Worm (Caenorhabditis elegans) whole organism, late embryonic: Measurements from ENCODE around the gene fbxa-38.
"Not testable (repeated sequence)": the region's sequence is repeated elsewhere in the genome, so short reads cannot be mapped to it uniquely, and the experiment has no call there.

ENCODE experiments used
- C08G9.2 ChIP-seq: sonication (generic microtip); optimal IDR thresholded peaks from 2 replicates; lab custom pipeline; 2016; ENCODE audit warnings: mild to moderate bottlenecking, missing genetic modification characterization, moderate library complexity, missing compliant biosample characterization
- F13H6.1 ChIP-seq: sonication (generic microtip); optimal IDR thresholded peaks from 2 replicates; lab custom pipeline; 2016; ENCODE audit warnings: missing genetic modification characterization, missing compliant biosample characterization
- K02D7.2 ChIP-seq: sonication (generic microtip); optimal IDR thresholded peaks from 2 replicates; lab custom pipeline; 2017; ENCODE audit warnings: mild to moderate bottlenecking, missing genetic modification characterization, missing compliant biosample characterization
- T23F11.4 ChIP-seq: fragments of 200-800 bp; sonication (Bioruptor generic); optimal IDR thresholded peaks from 2 replicates; lab custom pipeline; 2018; ENCODE audit warnings: mild to moderate bottlenecking, missing genetic modification characterization, missing compliant biosample characterization
- ahr-1 ChIP-seq: sonication (generic microtip); optimal IDR thresholded peaks from 2 replicates; lab custom pipeline; 2016; ENCODE audit warnings: missing genetic modification characterization, missing compliant biosample characterization
- ama-1 ChIP-seq: fragments of 150-350 bp; optimal IDR thresholded peaks from 2 replicates; lab custom pipeline; 2014
- ceh-14 ChIP-seq: sonication (generic microtip); optimal IDR thresholded peaks from 2 replicates; lab custom pipeline; 2016; ENCODE audit warnings: missing genotype, missing genetic modification characterization, missing compliant biosample characterization
- ceh-18 ChIP-seq: sonication (generic microtip); optimal IDR thresholded peaks from 2 replicates; lab custom pipeline; 2016; ENCODE audit warnings: missing genetic modification characterization, missing compliant biosample characterization
- ceh-2 ChIP-seq: sonication (generic microtip); optimal IDR thresholded peaks from 2 replicates; lab custom pipeline; 2016; ENCODE audit warnings: missing genotype, missing genetic modification characterization, missing compliant biosample characterization
- ceh-22 ChIP-seq: sonication (generic microtip); optimal IDR thresholded peaks from 2 replicates; lab custom pipeline; 2017; ENCODE audit warnings: missing biosample characterization, missing genetic modification characterization
- ceh-30 ChIP-seq: fragments of 150-350 bp; optimal IDR thresholded peaks from 2 replicates; lab custom pipeline; 2014; ENCODE audit warnings: missing biosample characterization, missing genetic modification characterization
- ceh-6 ChIP-seq: fragments of 200-800 bp; sonication (Bioruptor generic); optimal IDR thresholded peaks from 2 replicates; lab custom pipeline; 2018; ENCODE audit warnings: mild to moderate bottlenecking, missing genetic modification characterization, missing compliant biosample characterization
- ceh-9 ChIP-seq: sonication (generic microtip); optimal IDR thresholded peaks from 2 replicates; lab custom pipeline; 2016; ENCODE audit warnings: mild to moderate bottlenecking, missing genetic modification characterization, inconsistent platforms, missing compliant biosample characterization
- che-1 ChIP-seq: sonication (generic microtip); optimal IDR thresholded peaks from 2 replicates; lab custom pipeline; 2016; ENCODE audit warnings: mild to moderate bottlenecking, missing genetic modification characterization, missing compliant biosample characterization
- ets-4 ChIP-seq: sonication (generic microtip); optimal IDR thresholded peaks from 2 replicates; lab custom pipeline; 2016; ENCODE audit warnings: missing genetic modification characterization, missing compliant biosample characterization
- fax-1 ChIP-seq: sonication (generic microtip); optimal IDR thresholded peaks from 2 replicates; lab custom pipeline; 2016; ENCODE audit warnings: missing genotype, missing genetic modification characterization, missing compliant biosample characterization
- hlh-15 ChIP-seq: sonication (generic microtip); optimal IDR thresholded peaks from 2 replicates; lab custom pipeline; 2016; ENCODE audit warnings: missing genetic modification characterization, missing compliant biosample characterization
- lin-11 ChIP-seq: fragments of 200-800 bp; sonication (Bioruptor generic); optimal IDR thresholded peaks from 2 replicates; lab custom pipeline; 2018; ENCODE audit warnings: mild to moderate bottlenecking, missing genetic modification characterization, missing compliant biosample characterization
- madf-2 ChIP-seq: sonication (generic microtip); optimal IDR thresholded peaks from 2 replicates; lab custom pipeline; 2017; ENCODE audit warnings: missing genetic modification characterization, missing compliant biosample characterization
- mec-3 ChIP-seq: sonication (generic microtip); optimal IDR thresholded peaks from 2 replicates; lab custom pipeline; 2016; ENCODE audit warnings: borderline replicate concordance, missing genetic modification characterization, missing compliant biosample characterization
- nfya-1 ChIP-seq: sonication (generic microtip); optimal IDR thresholded peaks from 2 replicates; lab custom pipeline; 2017; ENCODE audit warnings: missing genetic modification characterization, mild to moderate bottlenecking, missing compliant biosample characterization, antibody characterized with exemption, moderate library complexity
- nhr-232 ChIP-seq: sonication (generic microtip); optimal IDR thresholded peaks from 2 replicates; lab custom pipeline; 2016; ENCODE audit warnings: missing genetic modification characterization, missing compliant biosample characterization
- odd-2 ChIP-seq: sonication (generic microtip); optimal IDR thresholded peaks from 2 replicates; lab custom pipeline; 2017; ENCODE audit warnings: antibody characterized with exemption, mild to moderate bottlenecking, missing genetic modification characterization, missing compliant biosample characterization
- pag-3 ChIP-seq: sonication (generic microtip); optimal IDR thresholded peaks from 2 replicates; lab custom pipeline; 2016; ENCODE audit warnings: missing compliant biosample characterization, missing genetic modification characterization, borderline replicate concordance
- pha-2 ChIP-seq: sonication (generic microtip); optimal IDR thresholded peaks from 2 replicates; lab custom pipeline; 2017; ENCODE audit warnings: mild to moderate bottlenecking, missing genetic modification characterization, missing compliant biosample characterization
- pqm-1 ChIP-seq: sonication (generic microtip); optimal IDR thresholded peaks from 2 replicates; lab custom pipeline; 2016; ENCODE audit warnings: missing genetic modification characterization, missing compliant biosample characterization
- ref-2 ChIP-seq: sonication (generic microtip); optimal IDR thresholded peaks from 2 replicates; lab custom pipeline; 2016; ENCODE audit warnings: missing genetic modification characterization, missing compliant biosample characterization
- rnt-1 ChIP-seq: sonication (generic microtip); optimal IDR thresholded peaks from 2 replicates; lab custom pipeline; 2016; ENCODE audit warnings: missing genetic modification characterization, missing compliant biosample characterization
- sox-2 ChIP-seq: fragments of 200-800 bp; sonication (Bioruptor generic); IDR thresholded peaks from 2 replicates; pipeline ENCODE4 v1.3.6; 2022; ENCODE audit warnings: missing genetic modification reagents, missing genetic modification characterization, missing compliant biosample characterization
- sox-4 ChIP-seq: sonication (generic microtip); optimal IDR thresholded peaks from 2 replicates; lab custom pipeline; 2017; ENCODE audit warnings: mild to moderate bottlenecking, missing genetic modification characterization, inconsistent platforms, missing compliant biosample characterization
- tbx-7 ChIP-seq: sonication (generic microtip); optimal IDR thresholded peaks from 2 replicates; lab custom pipeline; 2016; ENCODE audit warnings: missing genotype, missing genetic modification characterization, missing compliant biosample characterization
- ttx-3 ChIP-seq: sonication (generic microtip); optimal IDR thresholded peaks from 2 replicates; lab custom pipeline; 2016; ENCODE audit warnings: missing genetic modification reagents, missing genetic modification characterization, missing compliant biosample characterization
- unc-3 ChIP-seq, 2 experiments: fragments of 200-800 bp in 1 of 2; sonication (Bioruptor generic) in 1 of 2; sonication (generic microtip) in 1 of 2; conservative IDR thresholded peaks in 1 of 2; optimal IDR thresholded peaks in 1 of 2; 2 replicates each; pipeline versions ENCODE4 v1.3.6 to Lab custom; 2016 to 2022; ENCODE audit warnings: missing compliant biosample characterization in 2 of 2, missing genetic modification characterization in 2 of 2, missing genetic modification reagents in 1 of 2
- unc-55 ChIP-seq: sonication (generic microtip); optimal IDR thresholded peaks from 2 replicates; lab custom pipeline; 2017; ENCODE audit warnings: missing biosample characterization, missing genetic modification reagents, missing genetic modification characterization
- zip-5 ChIP-seq: sonication (generic microtip); optimal IDR thresholded peaks from 2 replicates; lab custom pipeline; 2016; ENCODE audit warnings: missing genetic modification characterization, missing compliant biosample characterization

The fbxa-38 gene

ce11 chrIII:2258863-2259262, 34.4 kb downstream of the fbxa-38 start, which contains the start of gene fbxa-43:
Gene fbxa-43, minus strand, starts transcription at chrIII:2258963.
- no peak for TF ChIP-seq pqm-1 (tag; lab: Kevin White, UChicago)
- TF ChIP-seq ahr-1 (tag; lab: Kevin White, UChicago) = no peak
- no peak for TF ChIP-seq T23F11.4
- TF ChIP-seq zip-5 = no peak
- TF ChIP-seq ceh-22 (tag; lab: Kevin White, UChicago) = no peak
- no peak for TF ChIP-seq che-1 (tag; lab: Kevin White, UChicago)
- TF ChIP-seq, all 69 proteins: peak for 0

ce11 chrIII:2259329-2259728, 34.9 kb downstream of the fbxa-38 start:
- TF ChIP-seq ahr-1 (tag; lab: Kevin White, UChicago) (no peak), C08G9.2 (tag; lab: Kevin White, UChicago) (no peak), ceh-2 (tag; lab: Kevin White, UChicago) (no peak), mec-3 (no peak), ets-4 (tag; lab: Kevin White, UChicago) (no peak), pha-2 (tag; lab: Kevin White, UChicago) (no peak), ceh-18 (tag; lab: Kevin White, UChicago) (no peak), tbx-7 (no peak), lin-11 (tag; lab: Kevin White, UChicago) (no peak), ama-1 (lab: Kevin White, UChicago) (no peak), nfya-1 (no peak), sox-2 (GFP tag; lab: Robert Waterston, UW) (no peak), hlh-15 (tag; lab: Kevin White, UChicago) (no peak), ceh-30 (no peak), ceh-6 (GFP tag; lab: Kevin White, UChicago) (no peak), T23F11.4 (no peak), ref-2 (tag; lab: Kevin White, UChicago) (no peak), ceh-9 (tag; lab: Kevin White, UChicago) (no peak), fax-1 (tag; lab: Kevin White, UChicago) (no peak), unc-55 (GFP tag; lab: Kevin White, UChicago) (no peak)

DNA sequence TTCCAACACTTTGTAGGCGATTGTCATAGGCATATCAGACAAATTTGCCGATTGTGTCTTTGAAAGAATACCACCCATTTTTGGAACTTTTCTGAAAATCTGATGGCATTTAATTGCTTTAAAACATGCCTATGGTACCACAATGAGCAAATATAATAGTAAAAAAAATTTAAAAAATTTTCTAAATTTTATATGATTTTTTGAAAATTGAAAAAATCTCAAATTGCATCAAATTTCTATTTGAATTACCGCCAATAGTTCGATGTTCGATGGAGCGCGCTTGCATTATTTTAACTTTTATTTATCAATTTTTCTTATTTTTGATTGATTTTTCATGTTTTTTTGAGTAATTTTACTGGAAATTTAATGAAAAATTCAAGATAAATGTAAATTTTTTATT, 36.9 kb downstream of the fbxa-38 start, which contains the start of gene fbxa-42:
TSS of gene fbxa-42 (minus strand) at position 101 of the 400 bp plus-strand sequence.
- not testable (repeated sequence) for TF ChIP-seq K02D7.2 (tag; lab: Kevin White, UChicago); ttx-3; sox-4 (tag; lab: Kevin White, UChicago)

ce11 chrIII:2262942-2263341, 38.5 kb downstream of the fbxa-38 start, which contains the start of gene Y54F10BM.6:
Gene Y54F10BM.6, plus strand, starts transcription at chrIII:2263242.
- TF ChIP-seq madf-2 (tag; lab: Kevin White, UChicago) (no peak), zip-5 (no peak), unc-55 (GFP tag; lab: Kevin White, UChicago) (no peak), odd-2 (tag; lab: Kevin White, UChicago) (no peak), pag-3 (tag; lab: Kevin White, UChicago) (no peak), sox-2 (GFP tag; lab: Robert Waterston, UW) (no peak), ceh-30 (no peak), che-1 (tag; lab: Kevin White, UChicago) (no peak), nfya-1 (no peak), F13H6.1 (no peak), nhr-232 (tag; lab: Kevin White, UChicago) (no peak), unc-3 (GFP tag; conservative IDR thresholded peaks at IDR 0.05; lab: Robert Waterston, UW) (no peak), unc-3 (tag; optimal IDR thresholded peaks at IDR 0.05; lab: Kevin White, UChicago) (no peak), K02D7.2 (tag; lab: Kevin White, UChicago) (no peak), ceh-14 (no peak), rnt-1 (tag; lab: Kevin White, UChicago) (no peak)
- TF ChIP-seq, all 69 proteins: peak for 0
